Fruit fly (Drosophila melanogaster) whole organism, adult: ENCODE measurements around the gene Nhe3.

Source experiments
- pad ChIP-seq: fragments of 200-800 bp; sonication (Bioruptor generic); optimal IDR thresholded peaks from 3 replicates; lab custom pipeline; 2017; ENCODE audit warnings: missing biosample characterization, missing genetic modification characterization, mild to moderate bottlenecking, moderate library complexity, missing genetic modification reagents
- toe ChIP-seq: fragments of 200-800 bp; sonication (Bioruptor generic); optimal IDR thresholded peaks from 2 replicates; lab custom pipeline; 2016; ENCODE audit warnings: missing biosample characterization, missing genetic modification characterization

DNA sequence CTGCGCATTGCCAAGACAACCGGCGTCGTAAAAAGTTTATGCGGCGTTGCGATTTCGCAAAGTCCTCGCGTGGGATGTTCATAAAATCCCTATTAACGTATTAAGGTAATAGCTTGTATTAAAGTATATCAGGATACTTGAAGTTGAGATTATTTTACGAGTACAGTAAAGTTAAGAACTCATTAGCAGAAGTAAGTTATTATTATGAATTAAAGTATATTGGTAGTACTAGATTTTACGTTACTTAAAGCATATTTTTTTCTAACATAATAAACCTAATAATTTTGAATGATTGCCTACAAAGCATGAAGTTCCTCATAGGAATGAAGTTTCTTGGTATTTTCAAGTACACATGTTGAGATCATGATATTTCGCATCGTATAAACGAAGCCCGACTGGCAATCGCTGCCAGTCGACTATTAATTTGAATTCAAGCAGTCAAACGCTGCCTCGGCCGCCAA is 9.7 kb upstream of the Nhe3 start:
- TF ChIP-seq toe (GFP tag; lab: Kevin White, UChicago) (no peak), pad (GFP tag; lab: Kevin White, UChicago) (no peak)
